Fruit fly (Drosophila melanogaster) Kc167 (cell line): ENCODE results near the gene CG5167.

Experiments used
- Myc ChIP-seq: fragments of >200 bp; optimal IDR thresholded peaks from 2 replicates; lab custom pipeline; 2017; ENCODE audit warnings: missing external identifiers
- Sin3A ChIP-seq: fragments of >200 bp; optimal IDR thresholded peaks from 2 replicates; lab custom pipeline; 2018; ENCODE audit warnings: missing external identifiers
- h ChIP-seq: fragments of >200 bp; optimal IDR thresholded peaks from 3 replicates; lab custom pipeline; 2018; ENCODE audit warnings: missing external identifiers
- psq ChIP-seq: fragments of >200 bp; optimal IDR thresholded peaks from 2 replicates; lab custom pipeline; 2017; ENCODE audit warnings: missing external identifiers
- ttk ChIP-seq: sonication (Bioruptor generic); optimal IDR thresholded peaks from 2 replicates; lab custom pipeline; 2017; ENCODE audit warnings: missing external identifiers

DNA sequence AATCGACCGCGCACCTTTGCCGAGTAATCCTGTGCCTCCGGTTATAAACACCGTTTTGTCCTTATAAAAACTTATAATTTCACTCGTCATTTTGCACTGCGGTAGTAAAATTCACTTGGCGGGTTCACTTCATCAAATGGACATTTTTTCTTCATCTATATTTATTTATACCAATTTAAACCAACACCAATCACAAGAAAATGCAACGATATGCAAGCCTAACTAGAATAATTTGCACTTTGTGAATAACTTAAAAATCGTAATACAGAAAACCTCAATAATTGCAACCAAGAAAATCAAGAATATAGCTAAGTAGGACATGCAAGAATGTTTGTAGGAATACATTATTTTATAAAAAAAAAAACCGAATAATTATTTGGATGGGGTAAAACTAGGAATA is 10.5 kb upstream of the CG5167 start, which contains the start of the genes CG10096 and CG10097:
- TF ChIP-seq ttk (lab: Kevin White, UChicago) = no peak
- no peak for TF ChIP-seq Sin3A
- TF ChIP-seq psq (lab: Kevin White, UChicago) = no peak
- no peak for TF ChIP-seq Myc
- no peak for TF ChIP-seq h (lab: Kevin White, UChicago)
